Worm (Caenorhabditis elegans) whole organism, midembryonic: ENCODE measurements around the gene gnrr-5.

ENCODE experiments used
- T22C8.4 ChIP-seq: fragments of 200-800 bp; sonication (Bioruptor generic); IDR thresholded peaks from 2 replicates; pipeline ENCODE4 v1.3.6; 2022; ENCODE audit warnings: missing genetic modification characterization, missing compliant biosample characterization
- cog-1 ChIP-seq: sonication (generic microtip); optimal IDR thresholded peaks from 2 replicates; lab custom pipeline; 2016; ENCODE audit warnings: missing genetic modification characterization, missing compliant biosample characterization
- flt-1 ChIP-seq: fragments of 200-800 bp; sonication (Bioruptor generic); IDR thresholded peaks from 2 replicates; pipeline ENCODE4 v1.3.6; 2022; ENCODE audit warnings: missing genetic modification characterization, missing compliant biosample characterization
- klf-2 ChIP-seq: fragments of 200-800 bp; sonication (Bioruptor generic); conservative IDR thresholded peaks from 2 replicates; pipeline ENCODE4 v1.3.6; 2022; ENCODE audit warnings: missing genetic modification reagents, missing genetic modification characterization, missing compliant biosample characterization
- med-1 ChIP-seq: sonication (generic microtip); optimal IDR thresholded peaks from 2 replicates; lab custom pipeline; 2017; ENCODE audit warnings: missing genetic modification characterization, mild to moderate bottlenecking, missing compliant biosample characterization, antibody characterized with exemption, missing genetic modification reagents; ENCODE audit not compliant: insufficient read depth
- ref-1 ChIP-seq: fragments of 200-800 bp; sonication (Bioruptor generic); conservative IDR thresholded peaks from 2 replicates; pipeline ENCODE4 v1.3.6; 2022; ENCODE audit warnings: missing genetic modification reagents, missing genetic modification characterization, missing compliant biosample characterization
- tab-1 ChIP-seq: fragments of 200-800 bp; sonication (Bioruptor generic); IDR thresholded peaks from 2 replicates; pipeline ENCODE4 v1.3.6; 2022; ENCODE audit warnings: missing genetic modification characterization, missing compliant biosample characterization
- ztf-23 ChIP-seq: fragments of 200-800 bp; sonication (Bioruptor generic); IDR thresholded peaks from 2 replicates; pipeline ENCODE4 v1.3.6; 2022; ENCODE audit warnings: missing genetic modification reagents, missing genetic modification characterization, missing compliant biosample characterization
- ztf-29 ChIP-seq: fragments of 200-800 bp; sonication (Bioruptor generic); IDR thresholded peaks from 2 replicates; pipeline ENCODE4 v1.3.6; 2022; ENCODE audit warnings: missing genetic modification reagents, missing genetic modification characterization, missing compliant biosample characterization

The gnrr-5 gene

ce11 chrV:4423087-4423486, 31.4 kb downstream of the gnrr-5 start:
- no peak for TF ChIP-seq cog-1 (tag; lab: Kevin White, UChicago)

- TF ChIP-seq ztf-23 (GFP tag; lab: Robert Waterston, UW) = no peak
- TF ChIP-seq tab-1 = no peak
Observed at ce11 chrV:4422127-4422526, 32.4 kb downstream of the gnrr-5 start, which contains the start of gene skr-7. TSS of gene skr-7 (plus strand) at chrV:4422427.

ce11 chrV:4421475-4421874, 33.1 kb downstream of the gnrr-5 start, which contains the start of gene skr-14:
TSS of gene skr-14 (minus strand) at chrV:4421575.
- no peak for TF ChIP-seq ztf-29
- TF ChIP-seq ref-1 (GFP tag; lab: Robert Waterston, UW) = no peak
- TF ChIP-seq klf-2 (GFP tag; lab: Robert Waterston, UW) = no peak
- no peak for TF ChIP-seq ztf-23 (GFP tag; lab: Robert Waterston, UW)
- no peak for TF ChIP-seq tab-1
- no peak for TF ChIP-seq cog-1 (tag; lab: Kevin White, UChicago)
- TF ChIP-seq flt-1 (GFP tag; lab: Robert Waterston, UW) = no peak

- TF ChIP-seq klf-2 (GFP tag; lab: Robert Waterston, UW) (no peak), ztf-23 (GFP tag; lab: Robert Waterston, UW) (no peak), tab-1 (no peak), ztf-29 (no peak)
Observed at ce11 chrV:4419767-4420322, 34.7 kb downstream of the gnrr-5 start, which contains the start of the genes Y47D7A.7 and Y47D7A.2. TSS of gene Y47D7A.7 (minus strand) at chrV:4419867. TSS of gene Y47D7A.2 (plus strand) at chrV:4420272.

ce11 chrV:4418116-4418515, 36.4 kb downstream of the gnrr-5 start, which contains the start of gene Y47D7A.6:
TSS of gene Y47D7A.6 (minus strand) at chrV:4418216.
- no peak for TF ChIP-seq ztf-23 (GFP tag; lab: Robert Waterston, UW)
- no peak for TF ChIP-seq tab-1
- no peak for TF ChIP-seq flt-1 (GFP tag; lab: Robert Waterston, UW)
- TF ChIP-seq ztf-29 = no peak
- no peak for TF ChIP-seq T22C8.4
- TF ChIP-seq ref-1 (GFP tag; lab: Robert Waterston, UW) = no peak
- no peak for TF ChIP-seq med-1 (GFP tag; lab: Kevin White, UChicago)
- TF ChIP-seq klf-2 (GFP tag; lab: Robert Waterston, UW) = no peak
- TF ChIP-seq cog-1 (tag; lab: Kevin White, UChicago) = no peak

- TF ChIP-seq ztf-23 (GFP tag; lab: Robert Waterston, UW) (no peak), med-1 (GFP tag; lab: Kevin White, UChicago) (no peak), ztf-29 (no peak), klf-2 (GFP tag; lab: Robert Waterston, UW) (no peak), ref-1 (GFP tag; lab: Robert Waterston, UW) (no peak), T22C8.4 (no peak), flt-1 (GFP tag; lab: Robert Waterston, UW) (no peak), tab-1 (no peak), cog-1 (tag; lab: Kevin White, UChicago) (no peak)
Observed at ce11 chrV:4416710-4417109, 37.8 kb downstream of the gnrr-5 start, which contains the start of gene Y47D7A.18. TSS of gene Y47D7A.18 (minus strand) at chrV:4416810.

- TF ChIP-seq tab-1 (no peak), med-1 (GFP tag; lab: Kevin White, UChicago) (no peak), ref-1 (GFP tag; lab: Robert Waterston, UW) (no peak), ztf-29 (no peak), klf-2 (GFP tag; lab: Robert Waterston, UW) (no peak), cog-1 (tag; lab: Kevin White, UChicago) (no peak), ztf-23 (GFP tag; lab: Robert Waterston, UW) (no peak), T22C8.4 (no peak), flt-1 (GFP tag; lab: Robert Waterston, UW) (no peak)
Observed at ce11 chrV:4414613-4415071, 39.9 kb downstream of the gnrr-5 start, which contains the start of gene grl-5. TSS of gene grl-5 (minus strand) at chrV:4414663.

ce11 chrV:4411714-4412113, 42.8 kb downstream of the gnrr-5 start, which contains the start of gene Y47D7A.17:
TSS of gene Y47D7A.17 (minus strand) at chrV:4411814.
- TF ChIP-seq T22C8.4 = no peak
- no peak for TF ChIP-seq flt-1 (GFP tag; lab: Robert Waterston, UW)
- TF ChIP-seq klf-2 (GFP tag; lab: Robert Waterston, UW) = no peak
- no peak for TF ChIP-seq tab-1
- no peak for TF ChIP-seq cog-1 (tag; lab: Kevin White, UChicago)
- no peak for TF ChIP-seq ztf-29

ce11 chrV:4410643-4411042, 43.9 kb downstream of the gnrr-5 start, which contains the start of gene Y47D7A.3:
TSS of gene Y47D7A.3 (plus strand) at chrV:4410943.
- TF ChIP-seq med-1 (GFP tag; lab: Kevin White, UChicago) = no peak
- TF ChIP-seq cog-1 (tag; lab: Kevin White, UChicago) = no peak
- TF ChIP-seq ztf-23 (GFP tag; lab: Robert Waterston, UW) = no peak
- no peak for TF ChIP-seq flt-1 (GFP tag; lab: Robert Waterston, UW)
- no peak for TF ChIP-seq klf-2 (GFP tag; lab: Robert Waterston, UW)
- TF ChIP-seq ref-1 (GFP tag; lab: Robert Waterston, UW) = no peak

ce11 chrV:4407519-4407918, 47.0 kb downstream of the gnrr-5 start, which contains the start of gene nhr-118:
TSS of gene nhr-118 (plus strand) at chrV:4407819.
- TF ChIP-seq T22C8.4 (no peak), ztf-29 (no peak), klf-2 (GFP tag; lab: Robert Waterston, UW) (no peak), med-1 (GFP tag; lab: Kevin White, UChicago) (no peak), cog-1 (tag; lab: Kevin White, UChicago) (no peak), ztf-23 (GFP tag; lab: Robert Waterston, UW) (no peak), tab-1 (no peak), ref-1 (GFP tag; lab: Robert Waterston, UW) (no peak), flt-1 (GFP tag; lab: Robert Waterston, UW) (no peak)
